Fruit fly (Drosophila melanogaster): ENCODE data around the gene CG31546.

CG31546 gene

DNA sequence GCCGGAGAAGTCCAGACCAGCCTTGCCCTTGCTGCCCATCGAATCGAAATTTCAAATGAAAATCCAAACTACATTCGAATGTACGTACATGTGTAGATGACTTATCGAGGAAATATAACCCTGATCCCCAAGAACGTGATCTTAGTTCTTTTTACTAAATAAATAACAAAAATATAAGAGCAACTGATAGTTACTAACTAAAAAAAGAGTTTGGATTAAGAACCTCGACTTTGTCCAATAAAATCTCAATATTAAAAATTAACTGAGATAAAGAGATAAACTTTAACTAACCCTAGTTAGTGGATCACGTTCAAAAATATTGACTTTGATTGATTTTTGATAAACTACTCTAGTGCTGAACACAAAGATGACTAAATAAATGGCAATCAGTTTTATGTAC is at the start of gene CG31546:
CG31546 (minus strand) TSS at position 101 of the 400 bp plus-strand sequence.
- TF ChIP-seq CG7556 (GFP tag; optimal IDR thresholded peaks at IDR 0.05): no peak
- TF ChIP-seq CG17568 (GFP tag; optimal IDR thresholded peaks at IDR 0.05): no peak
- TF ChIP-seq bsh (GFP tag; optimal IDR thresholded peaks at IDR 0.05): no peak
- TF ChIP-seq Atf-2 (GFP tag; optimal IDR thresholded peaks at IDR 0.05): no peak
- TF ChIP-seq H15 (GFP tag; IDR thresholded peaks at IDR 0.05): no peak
- no peak for TF ChIP-seq mam (GFP tag; optimal IDR thresholded peaks at IDR 0.05)
- TF ChIP-seq lilli (GFP tag; optimal IDR thresholded peaks at IDR 0.05): no peak
- no peak for TF ChIP-seq Ssrp (tag; optimal IDR thresholded peaks at IDR 0.05)
- no peak for TF ChIP-seq CG5953 (GFP tag; IDR thresholded peaks at IDR 0.05)
- TF ChIP-seq ken (GFP tag; IDR thresholded peaks at IDR 0.05): no peak
- no peak for TF ChIP-seq CkIIα-i1 (GFP tag; IDR thresholded peaks at IDR 0.05)
- TF ChIP-seq Dip2 (GFP tag; IDR thresholded peaks at IDR 0.05): no peak
- TF ChIP-seq Myb (GFP tag; optimal IDR thresholded peaks at IDR 0.05): no peak

DNA sequence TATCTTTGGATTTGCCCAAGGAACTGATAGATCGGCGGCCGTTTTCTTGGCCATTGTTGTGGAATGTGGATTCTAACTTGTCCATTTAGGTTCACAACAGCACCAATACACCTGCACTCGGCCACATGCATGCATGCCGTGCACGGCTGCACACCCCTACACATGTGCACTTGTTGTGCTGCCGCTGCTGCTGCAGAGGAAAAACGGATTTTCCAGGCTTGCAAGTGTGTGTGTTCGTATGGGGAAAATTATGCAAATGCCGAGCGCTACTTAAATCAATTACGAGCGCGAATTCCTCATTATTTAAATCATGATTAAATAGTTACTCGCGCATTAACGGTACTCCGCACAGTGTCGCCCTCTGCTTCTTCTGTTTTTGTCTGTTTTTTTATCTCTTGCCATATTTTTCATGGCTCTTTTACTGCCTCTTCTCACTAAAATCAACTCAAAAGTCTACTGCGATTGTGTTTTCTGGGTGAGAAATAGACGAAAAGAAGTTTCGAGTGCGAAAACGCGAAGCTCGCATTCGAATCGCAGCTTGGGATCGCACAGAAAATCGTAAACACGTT is 49.2 kb upstream of the CG31546 start:
- no peak for TF ChIP-seq CG2202 (tag; optimal IDR thresholded peaks at IDR 0.05)
- TF ChIP-seq CG8281 (tag; optimal IDR thresholded peaks at IDR 0.05): no peak
- TF ChIP-seq CG2889 (GFP tag; IDR thresholded peaks at IDR 0.05): no peak
- no peak for TF ChIP-seq CG8478 (optimal IDR thresholded peaks at IDR 0.05)
- TF ChIP-seq Hr3 (GFP tag; optimal IDR thresholded peaks at IDR 0.05): no peak
- no peak for TF ChIP-seq lov (optimal IDR thresholded peaks at IDR 0.05)
- no peak; the same call in 2 of the 3 replicates for TF ChIP-seq lov (GFP tag; IDR thresholded peaks at IDR 0.05)
- no peak for TF ChIP-seq zf30C (GFP tag; optimal IDR thresholded peaks at IDR 0.05)
- TF ChIP-seq dmrt99B (tag; optimal IDR thresholded peaks at IDR 0.05): no peak
- no peak for TF ChIP-seq oc (tag; optimal IDR thresholded peaks at IDR 0.05)
- no peak for TF ChIP-seq Gug (GFP tag; IDR thresholded peaks at IDR 0.05)
- TF ChIP-seq Ets65A (GFP tag): peak; percentile 48
- TF ChIP-seq CG16813 (GFP tag; IDR thresholded peaks at IDR 0.05; ENCODE audit: partially characterized antibody): no peak
- no peak for TF ChIP-seq B-H2 (GFP tag; optimal IDR thresholded peaks at IDR 0.05)
- TF ChIP-seq CG10274 (GFP tag; optimal IDR thresholded peaks at IDR 0.05): no peak
- no peak for TF ChIP-seq pnt (GFP tag; optimal IDR thresholded peaks at IDR 0.05)
- TF ChIP-seq Gsc (GFP tag; IDR thresholded peaks at IDR 0.05): no peak
- no peak for TF ChIP-seq seq (GFP tag; IDR thresholded peaks at IDR 0.05)
- no peak for TF ChIP-seq CG9437 (GFP tag; optimal IDR thresholded peaks at IDR 0.05)
- no peak for TF ChIP-seq CG9797 (GFP tag; optimal IDR thresholded peaks at IDR 0.05)
- TF ChIP-seq insv (GFP tag; optimal IDR thresholded peaks at IDR 0.05): peak in 1 of 2 experiments; percentile 25
- no peak for TF ChIP-seq Jarid2 (GFP tag; optimal IDR thresholded peaks at IDR 0.05)
- no peak for TF ChIP-seq Dip3 (GFP tag; optimal IDR thresholded peaks at IDR 0.05)
- no peak for TF ChIP-seq trh (GFP tag; optimal IDR thresholded peaks at IDR 0.05)
- TF ChIP-seq vvl (GFP tag; IDR thresholded peaks at IDR 0.05): peak; percentile 8; the same call in 1 of the 2 replicates
- no peak for TF ChIP-seq CG1792 (GFP tag; optimal IDR thresholded peaks at IDR 0.05)
- TF ChIP-seq BEAF-32 (GFP tag; optimal IDR thresholded peaks at IDR 0.05): no peak
- no peak for TF ChIP-seq CG8089 (GFP tag; optimal IDR thresholded peaks at IDR 0.05)
- TF ChIP-seq mld (GFP tag; IDR thresholded peaks at IDR 0.05; ENCODE audit: partially characterized antibody): no peak
- no peak for TF ChIP-seq Atf-2 (GFP tag; optimal IDR thresholded peaks at IDR 0.05)
- no peak for TF ChIP-seq pum (GFP tag; optimal IDR thresholded peaks at IDR 0.05)
- no peak for TF ChIP-seq CG11247 (GFP tag; IDR thresholded peaks at IDR 0.05)
- no peak for TF ChIP-seq HLH4C (GFP tag; IDR thresholded peaks at IDR 0.05; ENCODE audit: partially characterized antibody)
- TF ChIP-seq lola (GFP tag; optimal IDR thresholded peaks at IDR 0.05): no peak
- TF ChIP-seq CG4820 (GFP tag; optimal IDR thresholded peaks at IDR 0.05): no peak
- TF ChIP-seq CG14667 (GFP tag; IDR thresholded peaks at IDR 0.05): no peak
- TF ChIP-seq CG7987 (GFP tag; optimal IDR thresholded peaks at IDR 0.05): no peak
- TF ChIP-seq Bdp1 (GFP tag; optimal IDR thresholded peaks at IDR 0.05): no peak
- no peak for TF ChIP-seq CG3065 (GFP tag; optimal IDR thresholded peaks at IDR 0.05)
